Fruit fly (Drosophila melanogaster): Measurements from ENCODE around the gene galene.

DNA sequence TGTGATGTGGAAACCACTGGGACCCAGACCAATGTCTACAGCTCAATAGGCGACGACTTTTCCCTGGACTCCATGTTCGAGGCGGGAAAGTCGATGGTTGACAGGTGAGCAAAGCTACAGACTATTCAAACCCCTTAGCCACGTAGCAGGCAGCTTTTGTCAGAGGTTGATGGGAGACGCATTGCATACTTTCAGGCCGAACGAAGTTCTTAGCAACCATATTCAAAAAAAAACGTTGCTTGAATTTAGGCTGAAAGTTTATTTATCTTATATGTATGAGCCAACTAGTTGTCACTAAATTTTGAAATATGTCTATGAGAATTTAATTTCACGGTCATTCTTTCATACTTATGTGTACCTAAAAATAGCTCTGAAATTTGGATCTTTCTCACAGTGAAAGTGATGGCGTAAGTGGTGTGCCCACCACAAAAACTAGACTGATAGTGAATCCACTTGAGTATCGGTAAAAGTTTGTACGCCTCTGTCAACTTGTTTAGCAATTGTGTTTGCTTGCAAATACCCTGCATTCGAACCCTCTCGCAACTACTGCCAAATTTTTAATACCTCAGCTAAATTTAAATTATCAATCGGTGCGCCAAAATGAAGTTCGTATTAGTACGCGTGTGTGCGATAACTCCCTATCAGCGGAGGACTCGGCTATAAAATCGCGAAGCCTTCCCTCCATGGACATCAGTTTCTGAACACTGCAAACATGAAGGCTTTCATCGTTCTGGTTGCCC lies 28.7 kb upstream of the galene start, which contains the start of gene LysB:
- TF ChIP-seq Abd-B (GFP tag; optimal IDR thresholded peaks at IDR 0.05): no peak
- no peak for TF ChIP-seq CG32264 (GFP tag; optimal IDR thresholded peaks at IDR 0.05)
- no peak for TF ChIP-seq woc (GFP tag; optimal IDR thresholded peaks at IDR 0.05)
- TF ChIP-seq Hr78 (GFP tag; optimal IDR thresholded peaks at IDR 0.05): no peak
- TF ChIP-seq Hnf4 (GFP tag; optimal IDR thresholded peaks at IDR 0.05): no peak
